Worm (Caenorhabditis elegans): ENCODE data around the gene T10B5.10.

Gene T10B5.10

DNA sequence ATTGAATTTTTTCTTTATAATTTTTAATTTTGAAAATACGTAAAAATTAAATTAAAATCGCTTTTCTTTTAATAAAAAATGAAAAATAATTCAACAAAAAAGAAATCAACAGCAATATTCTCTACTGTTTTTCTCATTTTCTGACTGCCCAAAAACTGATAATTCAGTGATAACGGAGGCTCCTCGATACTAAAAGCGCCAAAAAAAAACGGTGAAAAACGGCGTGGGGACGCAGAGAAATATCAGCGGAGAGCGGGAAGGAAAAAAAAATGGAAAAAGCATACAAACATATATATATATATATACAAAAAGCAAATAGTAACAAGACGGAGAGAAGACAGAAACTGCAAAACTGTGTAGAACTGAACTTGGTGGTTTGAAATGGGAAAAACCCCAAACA, 27.1 kb upstream of the T10B5.10 start (continued):
- TF ChIP-seq madf-5 (GFP tag; IDR thresholded peaks at IDR 0.05) (no peak), nhr-11 (tag; optimal IDR thresholded peaks at IDR 0.05) (no peak), mes-2 (tag; optimal IDR thresholded peaks at IDR 0.05; ENCODE audit: poor library complexity, severe bottlenecking) (no peak), zfp-2 (tag; optimal IDR thresholded peaks at IDR 0.05) (no peak), lin-38 (GFP tag; IDR thresholded peaks at IDR 0.05) (no peak), ceh-20 (GFP tag; IDR thresholded peaks at IDR 0.05) (no peak), mxl-2 (GFP tag; conservative IDR thresholded peaks at IDR 0.05) (no peak), nhr-48 (tag; optimal IDR thresholded peaks at IDR 0.05) (no peak), zip-2 (tag; optimal IDR thresholded peaks at IDR 0.05) (no peak), nhr-28 (tag; optimal IDR thresholded peaks at IDR 0.05) (peak; percentile 59), ces-1 (GFP tag; optimal IDR thresholded peaks at IDR 0.05) (no peak)

DNA sequence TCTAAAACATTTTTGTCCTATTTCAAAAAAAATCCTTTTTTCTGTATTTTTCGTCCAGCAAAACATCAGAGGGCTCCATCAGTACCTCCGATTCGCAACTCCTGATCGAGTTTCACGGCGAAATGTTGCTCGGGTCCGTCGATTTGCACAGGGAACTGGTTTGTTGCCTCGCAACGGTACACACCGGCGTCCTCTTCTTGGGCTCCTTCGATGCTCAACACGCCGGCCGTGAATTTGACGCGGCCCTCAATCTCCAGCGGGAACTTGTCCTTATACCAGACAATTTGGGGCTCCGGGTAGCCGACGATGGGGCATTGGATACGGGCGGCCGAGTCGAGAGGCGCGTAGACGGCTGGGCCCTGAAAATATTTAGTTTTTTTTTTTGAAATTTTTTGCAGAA, 22.0 kb upstream of the T10B5.10 start:
- TF ChIP-seq Y105C5A.15 (GFP tag; IDR thresholded peaks at IDR 0.05) = no peak
- peak; percentile 66 for TF ChIP-seq set-16 (GFP tag; IDR thresholded peaks at IDR 0.05)

DNA sequence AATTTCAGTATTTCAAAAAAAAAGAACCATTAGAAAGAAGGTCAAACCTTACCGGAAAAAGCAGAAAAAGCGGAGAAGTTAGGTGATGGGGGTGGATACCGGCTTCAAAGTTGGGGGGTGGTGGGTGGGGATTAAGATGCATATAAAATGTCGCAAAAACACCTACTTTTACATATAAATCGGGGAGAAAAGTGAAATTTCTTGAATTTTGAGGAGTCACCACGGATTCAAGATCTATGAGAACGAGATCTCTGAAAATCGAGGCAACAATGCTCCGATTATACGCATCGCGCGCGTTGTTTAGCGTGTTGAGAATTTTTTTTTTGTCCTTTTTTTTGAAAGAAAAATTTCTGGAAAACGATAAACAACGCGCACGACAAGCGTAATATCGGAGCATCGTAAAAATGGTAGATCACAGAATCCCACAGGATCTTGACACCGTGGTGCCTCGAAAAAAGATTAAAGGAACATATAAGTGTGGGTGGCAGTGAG, 19.5 kb upstream of the T10B5.10 start:
- peak; percentile 44; the same call in 1 of the 2 replicates for TF ChIP-seq php-3 (GFP tag; IDR thresholded peaks at IDR 0.05)
- TF ChIP-seq nhr-41 (GFP tag; IDR thresholded peaks at IDR 0.05) = no peak
- no peak for TF ChIP-seq mxl-3 (GFP tag; optimal IDR thresholded peaks at IDR 0.05)
- TF ChIP-seq fkh-10 (GFP tag; optimal IDR thresholded peaks at IDR 0.05) = no peak
- no peak for TF ChIP-seq daf-19 (GFP tag; conservative IDR thresholded peaks at IDR 0.05)
- peak; percentile 29 for TF ChIP-seq spr-1 (tag; optimal IDR thresholded peaks at IDR 0.05)
- TF ChIP-seq lin-1 (GFP tag; IDR thresholded peaks at IDR 0.05) = peak; percentile 60; the same call in 1 of the 2 replicates
- TF ChIP-seq T26A8.4 (GFP tag; IDR thresholded peaks at IDR 0.05) = peak; percentile 72
- TF ChIP-seq hif-1 (tag; optimal IDR thresholded peaks at IDR 0.05) = peak in 1 of 2 experiments; percentile 41
- TF ChIP-seq mdt-29 (GFP tag; IDR thresholded peaks at IDR 0.05) = peak; percentile 61; the same call in 1 of the 2 replicates
- no peak for TF ChIP-seq nhr-10 (tag; optimal IDR thresholded peaks at IDR 0.05)
- TF ChIP-seq dmd-8 (GFP tag; IDR thresholded peaks at IDR 0.05) = peak; percentile 64; the same call in 1 of the 2 replicates
- TF ChIP-seq lim-7 (GFP tag; IDR thresholded peaks at IDR 0.05) = 0 out of 2 replicates have a peak, but pooled peaks have one; percentile 46
- TF ChIP-seq dve-1 (tag; optimal IDR thresholded peaks at IDR 0.05; ENCODE audit: insufficient read depth) = peak; percentile 25
- TF ChIP-seq aha-1 (tag) = peak; percentile 82
- peak; percentile 63 for TF ChIP-seq ctbp-1 (GFP tag; IDR thresholded peaks at IDR 0.05)
- TF ChIP-seq zfp-2 (tag; optimal IDR thresholded peaks at IDR 0.05) = no peak
- no peak for TF ChIP-seq F37D6.2 (tag; optimal IDR thresholded peaks at IDR 0.05)
- TF ChIP-seq lin-29 (GFP tag; IDR thresholded peaks at IDR 0.05) = no peak
- TF ChIP-seq vab-7 (GFP tag; IDR thresholded peaks at IDR 0.05) = peak; percentile 58
- TF ChIP-seq gei-8 (GFP tag; optimal IDR thresholded peaks at IDR 0.05) = no peak
- TF ChIP-seq R02D3.7 (tag; optimal IDR thresholded peaks at IDR 0.05) = no peak
- no peak for TF ChIP-seq hmg-1.1 (GFP tag; IDR thresholded peaks at IDR 0.05)
- TF ChIP-seq nhr-102 (tag; optimal IDR thresholded peaks at IDR 0.05) = peak; percentile 48
- peak; percentile 41 for TF ChIP-seq ama-1 (optimal IDR thresholded peaks at IDR 0.05)
- TF ChIP-seq Y105C5A.15 (GFP tag; IDR thresholded peaks at IDR 0.05) = peak; percentile 67; the same call in 1 of the 2 replicates
- TF ChIP-seq snpc-4 (tag; optimal IDR thresholded peaks at IDR 0.05) = no peak
- peak; percentile 71 for TF ChIP-seq T20F7.1 (GFP tag; optimal IDR thresholded peaks at IDR 0.05)
- TF ChIP-seq nhr-111 (GFP tag; optimal IDR thresholded peaks at IDR 0.05) = peak; percentile 86
- no peak for TF ChIP-seq daf-16 (GFP tag; optimal IDR thresholded peaks at IDR 0.05)
- TF ChIP-seq daf-16 (tag; optimal IDR thresholded peaks at IDR 0.05) = peak; percentile 10
- no peak for TF ChIP-seq nhr-76 (tag; optimal IDR thresholded peaks at IDR 0.05)
- no peak for TF ChIP-seq ceh-44 (GFP tag; IDR thresholded peaks at IDR 0.05)
- peak; percentile 39 for TF ChIP-seq duxl-1 (tag; optimal IDR thresholded peaks at IDR 0.05; ENCODE audit: poor library complexity)
- TF ChIP-seq lin-38 (GFP tag; IDR thresholded peaks at IDR 0.05) = peak; percentile 82
- peak; percentile 77 for TF ChIP-seq egl-43 (GFP tag; IDR thresholded peaks at IDR 0.05)
- peak; percentile 32 for TF ChIP-seq F10B5.3 (tag; optimal IDR thresholded peaks at IDR 0.05)
- TF ChIP-seq hlh-30 (tag; optimal IDR thresholded peaks at IDR 0.05; ENCODE audit: insufficient read depth) = no peak

All from whole organism, L4 larva.